Worm (Caenorhabditis elegans) whole organism, L2 larva: ENCODE data around the gene pqe-1.

Source experiments
- alr-1 ChIP-seq: fragments of 150-350 bp; optimal IDR thresholded peaks from 2 replicates; lab custom pipeline; 2014; ENCODE audit warnings: missing biosample characterization, missing genetic modification characterization
- ama-1 ChIP-seq: fragments of 150-350 bp; optimal IDR thresholded peaks from 2 replicates; lab custom pipeline; 2018; ENCODE audit warnings: inconsistent platforms
- egl-27 ChIP-seq: sonication (generic microtip); optimal IDR thresholded peaks from 3 replicates; lab custom pipeline; 2017; ENCODE audit warnings: missing biosample characterization, missing genetic modification reagents, missing genetic modification characterization
- elt-3 ChIP-seq: sonication (generic microtip); optimal IDR thresholded peaks from 2 replicates; lab custom pipeline; 2017; ENCODE audit warnings: missing biosample characterization, missing genetic modification characterization
- lin-13 ChIP-seq: fragments of 150-350 bp; optimal IDR thresholded peaks from 2 replicates; lab custom pipeline; 2014; ENCODE audit warnings: missing biosample characterization, missing genetic modification reagents, missing genetic modification characterization
- lsy-2 ChIP-seq, 2 experiments: fragments of 150-350 bp in 1 of 2; sonication (generic microtip) in 1 of 2; optimal IDR thresholded peaks; 2 replicates each; lab custom pipeline; 2014 to 2017; ENCODE audit warnings: missing biosample characterization in 2 of 2, missing genetic modification characterization in 2 of 2
- mab-5 ChIP-seq: fragments of 150-350 bp; optimal IDR thresholded peaks from 2 replicates; lab custom pipeline; 2014; ENCODE audit warnings: missing biosample characterization, missing genetic modification characterization
- mdl-1 ChIP-seq, 2 experiments: fragments of 150-350 bp in 1 of 2; sonication (generic microtip) in 1 of 2; optimal IDR thresholded peaks; 2 replicates each; lab custom pipeline; 2017; ENCODE audit warnings: missing biosample characterization in 2 of 2, missing genetic modification characterization in 2 of 2
- nhr-10 ChIP-seq: sonication (generic microtip); optimal IDR thresholded peaks from 2 replicates; lab custom pipeline; 2017; ENCODE audit warnings: missing biosample characterization, missing genetic modification characterization
- nhr-21 ChIP-seq: fragments of 150-350 bp; optimal IDR thresholded peaks from 2 replicates; lab custom pipeline; 2014; ENCODE audit warnings: missing biosample characterization, missing genetic modification characterization
- nhr-77 ChIP-seq: fragments of 150-350 bp; optimal IDR thresholded peaks from 2 replicates; lab custom pipeline; 2014; ENCODE audit warnings: missing biosample characterization, missing genetic modification characterization
- unc-39 ChIP-seq: fragments of 150-350 bp; optimal IDR thresholded peaks from 2 replicates; lab custom pipeline; 2014; ENCODE audit warnings: missing biosample characterization, missing genetic modification characterization
- unc-62 ChIP-seq: fragments of 150-350 bp; optimal IDR thresholded peaks from 2 replicates; lab custom pipeline; 2014; ENCODE audit warnings: missing biosample characterization, missing genetic modification reagents, missing genetic modification characterization
- zag-1 ChIP-seq: fragments of 150-350 bp; optimal IDR thresholded peaks from 2 replicates; lab custom pipeline; 2014; ENCODE audit warnings: missing biosample characterization, missing genetic modification characterization

DNA sequence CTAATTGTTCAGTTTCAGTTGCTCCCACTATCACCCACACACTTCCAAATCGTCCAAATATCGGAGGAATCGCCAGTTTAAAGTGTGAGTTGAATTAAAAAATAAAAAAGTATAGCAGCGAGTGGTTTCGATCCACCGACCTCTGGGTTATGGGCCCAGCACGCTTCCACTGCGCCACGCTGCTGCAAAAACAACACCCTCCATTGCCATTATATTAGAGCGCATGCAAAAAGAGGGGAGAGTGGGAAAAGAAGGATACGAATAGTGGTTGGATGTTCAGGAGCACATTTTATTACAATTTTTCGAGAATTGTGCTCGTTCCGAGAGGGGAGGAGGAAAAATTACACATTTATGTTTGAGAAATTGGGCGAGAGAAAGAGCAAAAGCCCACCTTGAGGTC lies 16.2 kb upstream of the pqe-1 start:
- peak; percentile 56 for TF ChIP-seq lin-13
- TF ChIP-seq egl-27 (tag; lab: Kevin White, UChicago) = no peak
- peak; percentile 28 for TF ChIP-seq nhr-21 (tag; lab: Kevin White, UChicago)
- TF ChIP-seq mdl-1 (tag; optimal IDR thresholded peaks at IDR 0.05; lab: Kevin White, UChicago) = no peak
- TF ChIP-seq nhr-77 (tag; lab: Kevin White, UChicago) = no peak
- no peak for TF ChIP-seq elt-3 (tag; lab: Kevin White, UChicago)
- no peak for TF ChIP-seq nhr-10 (tag; lab: Kevin White, UChicago)
- peak; percentile 33 for TF ChIP-seq mab-5
- TF ChIP-seq alr-1 = no peak
- TF ChIP-seq unc-39 (tag; lab: Kevin White, UChicago) = no peak
- TF ChIP-seq zag-1 (tag; lab: Kevin White, UChicago) = no peak
- no peak for TF ChIP-seq unc-62 (GFP tag; lab: Kevin White, UChicago)
- TF ChIP-seq ama-1 = no peak
- peak; percentile 44 to 54 for TF ChIP-seq lsy-2 (tag; optimal IDR thresholded peaks at IDR 0.05; lab: Kevin White, UChicago)
